Fruit fly (Drosophila melanogaster) whole organism, embryonic: ENCODE results near the gene ssp.

ENCODE experiments used
- Abd-B ChIP-seq: fragments of 200-800 bp; sonication (Bioruptor generic); optimal IDR thresholded peaks from 2 replicates; lab custom pipeline; 2018; ENCODE audit warnings: missing biosample characterization, mild to moderate bottlenecking, missing genetic modification characterization, moderate library complexity
- CG10267 ChIP-seq: fragments of 200-800 bp; sonication (Bioruptor generic); optimal IDR thresholded peaks from 2 replicates; lab custom pipeline; 2018; ENCODE audit warnings: missing biosample characterization, mild to moderate bottlenecking, missing genetic modification characterization, moderate library complexity
- CG12104 ChIP-seq: fragments of 200-800 bp; sonication (Bioruptor generic); optimal IDR thresholded peaks from 3 replicates; lab custom pipeline; 2016; ENCODE audit warnings: missing biosample characterization, missing genetic modification characterization
- CG12236 ChIP-seq: fragments of 200-800 bp; sonication (Bioruptor generic); optimal IDR thresholded peaks from 2 replicates; lab custom pipeline; 2016; ENCODE audit warnings: missing biosample characterization, missing genetic modification characterization
- CG12769 ChIP-seq: fragments of 200-800 bp; sonication (Bioruptor generic); optimal IDR thresholded peaks from 2 replicates; lab custom pipeline; 2019; ENCODE audit warnings: missing biosample characterization, mild to moderate bottlenecking, missing genetic modification characterization, moderate library complexity
- CG13123 ChIP-seq: fragments of 200-800 bp; sonication (Bioruptor generic); optimal IDR thresholded peaks from 2 replicates; lab custom pipeline; 2016; ENCODE audit warnings: missing biosample characterization, missing genetic modification characterization
- CG13894 ChIP-seq: fragments of 200-800 bp; sonication (Bioruptor generic); optimal IDR thresholded peaks from 3 replicates; lab custom pipeline; 2018; ENCODE audit warnings: missing biosample characterization, mild to moderate bottlenecking, missing genetic modification characterization, moderate library complexity
- CG14860 ChIP-seq: fragments of 200-800 bp; sonication (Bioruptor generic); IDR thresholded peaks from 3 replicates; pipeline ENCODE4 v1.3.6; 2022; ENCODE audit warnings: missing biosample characterization, missing genetic modification characterization; ENCODE audit not compliant: partially characterized antibody
- CG16813 ChIP-seq: fragments of 200-800 bp; sonication (Bioruptor generic); IDR thresholded peaks from 3 replicates; pipeline ENCODE4 v1.3.6; 2022; ENCODE audit warnings: missing biosample characterization, missing genetic modification characterization; ENCODE audit not compliant: partially characterized antibody
- CG17829 ChIP-seq: fragments of 200-800 bp; optimal IDR thresholded peaks from 2 replicates; lab custom pipeline; 2019; ENCODE audit warnings: missing biosample characterization, mild to moderate bottlenecking, missing genetic modification characterization, moderate library complexity
- CG3726 ChIP-seq: fragments of 200-800 bp; sonication (Bioruptor generic); IDR thresholded peaks from 3 replicates; pipeline ENCODE4, ENCODE4 v1.3.6; 2022; ENCODE audit warnings: missing biosample characterization, missing genetic modification characterization
- CG3995 ChIP-seq: fragments of 200-800 bp; sonication (Bioruptor generic); optimal IDR thresholded peaks from 3 replicates; lab custom pipeline; 2016; ENCODE audit warnings: missing biosample characterization, missing genetic modification characterization
- CG4328 ChIP-seq: fragments of 200-800 bp; sonication (Bioruptor generic); optimal IDR thresholded peaks from 3 replicates; lab custom pipeline; 2017; ENCODE audit warnings: missing biosample characterization, missing genetic modification reagents, missing genetic modification characterization
- CG4854 ChIP-seq: fragments of 200-800 bp; sonication (Bioruptor generic); optimal IDR thresholded peaks from 2 replicates; lab custom pipeline; 2016; ENCODE audit warnings: missing biosample characterization, missing genetic modification characterization, inconsistent platforms
- CG6689 ChIP-seq: fragments of 200-800 bp; sonication (Bioruptor generic); IDR thresholded peaks from 2 replicates; pipeline ENCODE4 v1.3.6; 2022; ENCODE audit warnings: missing biosample characterization, missing genetic modification characterization
- CG8765 ChIP-seq: fragments of 200-800 bp; sonication (Bioruptor generic); IDR thresholded peaks from 2 replicates; pipeline ENCODE4 v1.3.6; 2022; ENCODE audit warnings: missing biosample characterization, missing genetic modification characterization
- Dad ChIP-seq: fragments of 200-800 bp; sonication (Bioruptor generic); optimal IDR thresholded peaks from 3 replicates; lab custom pipeline; 2016; ENCODE audit warnings: missing biosample characterization, missing genetic modification characterization
- E2f1 ChIP-seq: fragments of 200-800 bp; sonication (Bioruptor generic); IDR thresholded peaks from 2 replicates; pipeline ENCODE4 v1.3.6; 2022; ENCODE audit warnings: missing biosample characterization, missing genetic modification characterization
- Fer3 ChIP-seq: fragments of 200-800 bp; sonication (Bioruptor generic); optimal IDR thresholded peaks from 2 replicates; lab custom pipeline; 2018; ENCODE audit warnings: missing biosample characterization, mild to moderate bottlenecking, missing genetic modification characterization, moderate library complexity
- HLHmδ ChIP-seq: fragments of 200-800 bp; sonication (Bioruptor generic); optimal IDR thresholded peaks from 2 replicates; lab custom pipeline; 2018; ENCODE audit warnings: missing biosample characterization, mild to moderate bottlenecking, missing genetic modification characterization, moderate library complexity
- Hsf ChIP-seq: fragments of 200-800 bp; sonication (Bioruptor generic); optimal IDR thresholded peaks from 3 replicates; lab custom pipeline; 2016; ENCODE audit warnings: missing biosample characterization, missing genetic modification characterization
- Sox100B ChIP-seq: fragments of 200-800 bp; sonication (Bioruptor generic); optimal IDR thresholded peaks from 3 replicates; lab custom pipeline; 2018; ENCODE audit warnings: missing biosample characterization, mild to moderate bottlenecking, missing genetic modification characterization
- Spps ChIP-seq: fragments of 200-800 bp; sonication (Bioruptor generic); optimal IDR thresholded peaks from 2 replicates; lab custom pipeline; 2018; ENCODE audit warnings: missing biosample characterization, mild to moderate bottlenecking, missing genetic modification characterization
- Vsx1 ChIP-seq: fragments of 200-800 bp; sonication (Bioruptor generic); optimal IDR thresholded peaks from 2 replicates; lab custom pipeline; 2017; ENCODE audit warnings: missing biosample characterization, mild to moderate bottlenecking, missing genetic modification characterization, missing genetic modification reagents
- ato ChIP-seq: fragments of 200-800 bp; sonication (Bioruptor generic); IDR thresholded peaks from 2 replicates; pipeline ENCODE4 v1.3.6; 2022; ENCODE audit warnings: missing biosample characterization, missing genetic modification characterization; ENCODE audit not compliant: partially characterized antibody
- bsh ChIP-seq, 2 experiments: fragments of 200-800 bp; sonication (Bioruptor generic); optimal IDR thresholded peaks; 2 replicates each; lab custom pipeline; 2017 to 2018; ENCODE audit warnings: mild to moderate bottlenecking in 2 of 2, missing biosample characterization in 2 of 2, missing genetic modification characterization in 2 of 2, moderate library complexity in 1 of 2
- cg ChIP-seq: fragments of 200-800 bp; sonication (Bioruptor generic); optimal IDR thresholded peaks from 3 replicates; lab custom pipeline; 2019; ENCODE audit warnings: missing biosample characterization, mild to moderate bottlenecking, missing genetic modification characterization, moderate library complexity
- dan ChIP-seq: fragments of 200-800 bp; sonication (Bioruptor generic); IDR thresholded peaks from 2 replicates; pipeline ENCODE4 v1.3.6; 2022; ENCODE audit warnings: missing biosample characterization, missing genetic modification characterization
- dm ChIP-seq: fragments of 200-800 bp; sonication (Bioruptor generic); optimal IDR thresholded peaks from 3 replicates; lab custom pipeline; 2016; ENCODE audit warnings: missing biosample characterization, missing genetic modification characterization
- ems ChIP-seq: fragments of 200-800 bp; sonication (Bioruptor generic); optimal IDR thresholded peaks from 3 replicates; lab custom pipeline; 2016; ENCODE audit warnings: missing biosample characterization, missing genetic modification characterization
- fd3F ChIP-seq: fragments of 200-800 bp; sonication (Bioruptor generic); optimal IDR thresholded peaks from 2 replicates; lab custom pipeline; 2018; ENCODE audit warnings: missing biosample characterization, mild to moderate bottlenecking, missing genetic modification characterization, moderate library complexity
- fru ChIP-seq: fragments of >200 bp; optimal IDR thresholded peaks from 2 replicates; lab custom pipeline; 2017
- gsb-n ChIP-seq: fragments of 200-800 bp; sonication (Bioruptor generic); optimal IDR thresholded peaks from 3 replicates; lab custom pipeline; 2018; ENCODE audit warnings: missing biosample characterization, mild to moderate bottlenecking, missing genetic modification characterization
- h ChIP-seq: fragments of >200 bp; optimal IDR thresholded peaks from 2 replicates; lab custom pipeline; 2017
- hb ChIP-seq: fragments of 200-800 bp; sonication (Bioruptor generic); IDR thresholded peaks from 3 replicates; pipeline ENCODE4 v1.3.6; 2022; ENCODE audit warnings: missing biosample characterization, missing genetic modification characterization; ENCODE audit not compliant: partially characterized antibody
- hth ChIP-seq: fragments of >200 bp; optimal IDR thresholded peaks from 2 replicates; lab custom pipeline; 2017; ENCODE audit warnings: inconsistent platforms
- kni ChIP-seq: fragments of 200-800 bp; sonication (Bioruptor generic); optimal IDR thresholded peaks from 3 replicates; lab custom pipeline; 2017; ENCODE audit warnings: mild to moderate bottlenecking, missing biosample characterization, missing genetic modification reagents, missing genetic modification characterization
- phol ChIP-seq: fragments of 200-800 bp; sonication (Bioruptor generic); optimal IDR thresholded peaks from 3 replicates; lab custom pipeline; 2018; ENCODE audit warnings: missing biosample characterization, mild to moderate bottlenecking, missing genetic modification characterization, moderate library complexity
- row ChIP-seq: fragments of 200-800 bp; sonication (Bioruptor generic); IDR thresholded peaks from 3 replicates; pipeline ENCODE4 v1.3.6; 2022; ENCODE audit warnings: missing biosample characterization, missing genetic modification characterization
- seq ChIP-seq: fragments of 200-800 bp; sonication (Bioruptor generic); IDR thresholded peaks from 2 replicates; pipeline ENCODE4 v1.3.6; 2022; ENCODE audit warnings: missing biosample characterization, missing genetic modification characterization
- shn ChIP-seq: fragments of 200-800 bp; sonication (Bioruptor generic); optimal IDR thresholded peaks from 3 replicates; lab custom pipeline; 2016; ENCODE audit warnings: missing biosample characterization, missing genetic modification characterization
- sima ChIP-seq: fragments of 200-800 bp; sonication (Bioruptor generic); optimal IDR thresholded peaks from 2 replicates; lab custom pipeline; 2016; ENCODE audit warnings: missing biosample characterization, missing genetic modification characterization
- slou ChIP-seq: fragments of 200-800 bp; sonication (Bioruptor generic); optimal IDR thresholded peaks from 3 replicates; lab custom pipeline; 2016; ENCODE audit warnings: missing biosample characterization, missing genetic modification characterization
- slp2 ChIP-seq: fragments of 200-800 bp; sonication (Bioruptor generic); optimal IDR thresholded peaks from 2 replicates; lab custom pipeline; 2016; ENCODE audit warnings: missing biosample characterization, missing genetic modification characterization
- trem ChIP-seq: fragments of 200-800 bp; optimal IDR thresholded peaks from 3 replicates; lab custom pipeline; 2019; ENCODE audit warnings: missing biosample characterization, mild to moderate bottlenecking, missing genetic modification characterization, moderate library complexity
- ttk ChIP-seq: fragments of 200-800 bp; sonication (Bioruptor generic); IDR thresholded peaks from 2 replicates; pipeline ENCODE4 v2.1.2; 2022; ENCODE audit warnings: missing biosample characterization, missing genetic modification characterization
- tx ChIP-seq: fragments of 200-800 bp; sonication (Bioruptor generic); optimal IDR thresholded peaks from 2 replicates; lab custom pipeline; 2016; ENCODE audit warnings: missing biosample characterization, missing genetic modification characterization
- unpg ChIP-seq: fragments of 200-800 bp; sonication (Bioruptor generic); optimal IDR thresholded peaks from 3 replicates; lab custom pipeline; 2018; ENCODE audit warnings: missing biosample characterization, mild to moderate bottlenecking, missing genetic modification characterization, moderate library complexity
- vfl ChIP-seq: fragments of 200-800 bp; sonication (Bioruptor generic); optimal IDR thresholded peaks from 2 replicates; lab custom pipeline; 2016; ENCODE audit warnings: missing biosample characterization, missing genetic modification characterization

ssp gene

dm6 chr3L:12081679-12082520 lies 36.2 kb upstream of the ssp start, which contains the start of gene Sema5c (continued):
- TF ChIP-seq sima (GFP tag; lab: Kevin White, UChicago): no peak
- no peak for TF ChIP-seq CG4854 (GFP tag; lab: Kevin White, UChicago)
- TF ChIP-seq hb (GFP tag; lab: Robert Waterston, UW): no peak
- peak; percentile 39 for TF ChIP-seq Vsx1 (GFP tag; lab: Kevin White, UChicago)
- TF ChIP-seq cg: peak; percentile 14
- TF ChIP-seq unpg (GFP tag; lab: Kevin White, UChicago): peak; percentile 41
- TF ChIP-seq gsb-n (tag; lab: Kevin White, UChicago): peak; percentile 66
- TF ChIP-seq Hsf (GFP tag; lab: Kevin White, UChicago): no peak
- TF ChIP-seq CG17829 (tag; lab: Kevin White, UChicago): peak; percentile 80
- TF ChIP-seq fd3F (GFP tag; lab: Kevin White, UChicago): peak; percentile 46
- TF ChIP-seq ato: no peak; the same call in 1 of the 2 replicates
- no peak for TF ChIP-seq CG3995 (GFP tag; lab: Kevin White, UChicago)
- TF ChIP-seq CG8765 (GFP tag; lab: Robert Waterston, UW): peak; percentile 63
- peak; percentile 75 for TF ChIP-seq CG12104
- no peak for TF ChIP-seq h
- TF ChIP-seq Dad (GFP tag; lab: Kevin White, UChicago): no peak
- no peak for TF ChIP-seq hth (lab: Kevin White, UChicago)
- TF ChIP-seq dan (GFP tag; lab: Robert Waterston, UW): no peak
- TF ChIP-seq Sox100B (GFP tag; lab: Kevin White, UChicago): peak; percentile 88
- peak; percentile 90 for TF ChIP-seq CG13894 (tag; lab: Kevin White, UChicago)
- peak; percentile 46 for TF ChIP-seq CG13123 (GFP tag; lab: Kevin White, UChicago)
- no peak for TF ChIP-seq slp2 (GFP tag; lab: Kevin White, UChicago)
- TF ChIP-seq CG3726: no peak
- TF ChIP-seq fru: no peak
- TF ChIP-seq ttk (GFP tag; lab: Robert Waterston, UW): peak; percentile 40; the same call in 1 of the 2 replicates
- TF ChIP-seq HLHmδ: peak; percentile 55
- no peak for TF ChIP-seq vfl (GFP tag; lab: Kevin White, UChicago)
- peak; percentile 49; the same call in 1 of the 2 replicates for TF ChIP-seq seq (GFP tag; lab: Robert Waterston, UW)
- peak; percentile 22 for TF ChIP-seq Fer3 (tag; lab: Kevin White, UChicago)
- TF ChIP-seq slou: no peak
- TF ChIP-seq shn: peak; percentile 17
- TF ChIP-seq E2f1 (GFP tag; lab: Robert Waterston, UW): peak; percentile 52; the same call in 1 of the 2 replicates
- peak; percentile 72 for TF ChIP-seq CG10267 (tag; lab: Kevin White, UChicago)
- peak; percentile 83 for TF ChIP-seq phol (tag; lab: Kevin White, UChicago)
- TF ChIP-seq ems: no peak
- peak; percentile 42; the same call in 1 of the 2 replicates for TF ChIP-seq CG6689 (GFP tag; lab: Robert Waterston, UW)
- no peak for TF ChIP-seq CG12236 (GFP tag; lab: Kevin White, UChicago)
- TF ChIP-seq kni (GFP tag; lab: Kevin White, UChicago): peak; percentile 80
- TF ChIP-seq CG14860 (GFP tag; lab: Robert Waterston, UW): no peak
- peak; percentile 73 for TF ChIP-seq row
- TF ChIP-seq CG4328: no peak
- TF ChIP-seq trem (tag; lab: Kevin White, UChicago): peak; percentile 63
- peak; percentile 37 for TF ChIP-seq CG12769 (tag; lab: Kevin White, UChicago)
- peak; percentile 53 for TF ChIP-seq Spps (tag; lab: Kevin White, UChicago)
- TF ChIP-seq CG16813 (GFP tag; lab: Robert Waterston, UW): peak; percentile 42; the same call in 1 of the 3 replicates
- TF ChIP-seq bsh (GFP tag; optimal IDR thresholded peaks at IDR 0.05; lab: Kevin White, UChicago): peak; percentile 35 to 62
- TF ChIP-seq dm (GFP tag; lab: Kevin White, UChicago): no peak
- TF ChIP-seq Abd-B (GFP tag; lab: Kevin White, UChicago): peak; percentile 57
- TF ChIP-seq tx: no peak
